Worm (Caenorhabditis elegans): ENCODE results near the gene cyp-35B2.

DNA sequence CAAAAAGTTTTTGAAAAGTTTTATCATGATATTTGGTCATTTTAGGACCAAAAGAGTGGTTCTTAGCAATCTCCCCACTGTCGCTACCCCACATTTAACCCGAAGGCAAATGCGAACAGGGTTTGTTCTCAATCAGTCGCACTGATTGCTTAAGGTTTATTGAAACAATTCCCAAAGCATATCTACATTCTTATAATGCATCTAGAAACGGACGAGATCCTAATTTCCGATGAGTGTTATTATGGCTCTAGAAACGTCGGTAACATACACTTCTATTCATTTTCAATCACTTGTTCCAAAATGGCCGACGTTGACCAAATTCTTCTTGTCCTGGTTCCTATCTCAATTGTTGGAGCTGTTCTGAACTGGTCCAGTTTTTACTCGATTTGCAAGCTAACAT, 20.3 kb upstream of the cyp-35B2 start, which contains the start of gene srx-65:
- TF ChIP-seq flt-1 (GFP tag; IDR thresholded peaks at IDR 0.05) (no peak), klf-2 (GFP tag; conservative IDR thresholded peaks at IDR 0.05) (no peak), cog-1 (tag; optimal IDR thresholded peaks at IDR 0.05) (no peak), ztf-29 (GFP tag; IDR thresholded peaks at IDR 0.05) (no peak)
